Worm (Caenorhabditis elegans) whole organism, L4 larva: ENCODE data around the gene Y38H6C.8.

ENCODE experiments used
- D1046.2 ChIP-seq: fragments of 200-800 bp; sonication (Bioruptor generic); IDR thresholded peaks from 2 replicates; pipeline ENCODE4 v1.3.6; 2022; ENCODE audit warnings: missing genetic modification characterization, missing compliant biosample characterization
- F10B5.3 ChIP-seq: sonication (generic microtip); optimal IDR thresholded peaks from 2 replicates; lab custom pipeline; 2016; ENCODE audit warnings: mild to moderate bottlenecking, missing genetic modification characterization, missing compliant biosample characterization
- F44E2.7 ChIP-seq: fragments of 200-800 bp; sonication (Bioruptor generic); IDR thresholded peaks from 2 replicates; pipeline ENCODE4 v2.1.2; 2022; ENCODE audit warnings: missing genetic modification characterization, missing compliant biosample characterization
- F49E8.2 ChIP-seq: sonication (generic microtip); optimal IDR thresholded peaks from 2 replicates; lab custom pipeline; 2016; ENCODE audit warnings: missing compliant biosample characterization, mild to moderate bottlenecking, missing genetic modification characterization, borderline replicate concordance
- T20F7.1 ChIP-seq: fragments of 200-800 bp; sonication (Bioruptor generic); optimal IDR thresholded peaks from 2 replicates; lab custom pipeline; 2018; ENCODE audit warnings: mild to moderate bottlenecking, missing genetic modification characterization, missing compliant biosample characterization
- Y105C5A.15 ChIP-seq: fragments of 200-800 bp; sonication (Bioruptor generic); IDR thresholded peaks from 2 replicates; pipeline ENCODE4 v1.3.6; 2022; ENCODE audit warnings: missing genetic modification characterization, missing compliant biosample characterization
- Y48G9A.11 ChIP-seq: fragments of 200-800 bp; sonication (Bioruptor generic); IDR thresholded peaks from 2 replicates; pipeline ENCODE4 v1.3.6; 2022; ENCODE audit warnings: missing genetic modification reagents, missing genetic modification characterization, missing compliant biosample characterization
- Y75B8A.6 ChIP-seq: fragments of 200-800 bp; sonication (Bioruptor generic); IDR thresholded peaks from 2 replicates; pipeline ENCODE4 v1.3.6; 2022; ENCODE audit warnings: missing genetic modification reagents, missing genetic modification characterization, missing compliant biosample characterization
- aha-1 ChIP-seq: fragments of 150-350 bp; peaks from one replicate; lab custom pipeline; 2014; ENCODE audit warnings: missing biosample characterization, missing genetic modification characterization
- ceh-20 ChIP-seq: fragments of 200-800 bp; sonication (Bioruptor generic); IDR thresholded peaks from 2 replicates; pipeline ENCODE4 v1.3.6; 2022; ENCODE audit warnings: missing genetic modification reagents, missing genetic modification characterization, missing compliant biosample characterization
- ceh-28 ChIP-seq: fragments of 150-350 bp; optimal IDR thresholded peaks from 2 replicates; lab custom pipeline; 2014; ENCODE audit warnings: missing biosample characterization, missing genetic modification reagents, missing genetic modification characterization
- ceh-32 ChIP-seq: sonication (generic microtip); optimal IDR thresholded peaks from 2 replicates; lab custom pipeline; 2016; ENCODE audit warnings: mild to moderate bottlenecking, missing genetic modification characterization, missing compliant biosample characterization; ENCODE audit not compliant: poor library complexity
- ceh-44 ChIP-seq: fragments of 200-800 bp; sonication (Bioruptor generic); IDR thresholded peaks from 2 replicates; pipeline ENCODE4 v1.3.6; 2022; ENCODE audit warnings: missing genetic modification reagents, missing genetic modification characterization, missing compliant biosample characterization
- ctbp-1 ChIP-seq: fragments of 200-800 bp; sonication (Bioruptor generic); IDR thresholded peaks from 2 replicates; pipeline ENCODE4 v1.3.6; 2022; ENCODE audit warnings: missing genetic modification reagents, missing genetic modification characterization, missing compliant biosample characterization
- daf-19 ChIP-seq: fragments of 200-800 bp; sonication (Bioruptor generic); conservative IDR thresholded peaks from 2 replicates; pipeline ENCODE4 v1.3.6; 2022; ENCODE audit warnings: missing genetic modification characterization, missing compliant biosample characterization
- dmd-8 ChIP-seq: fragments of 200-800 bp; sonication (Bioruptor generic); IDR thresholded peaks from 2 replicates; pipeline ENCODE4 v1.3.6; 2022; ENCODE audit warnings: missing genetic modification characterization, missing compliant biosample characterization
- dmd-9 ChIP-seq: fragments of 200-800 bp; sonication (Bioruptor generic); IDR thresholded peaks from 2 replicates; pipeline ENCODE4 v1.3.6; 2022; ENCODE audit warnings: missing genetic modification reagents, missing genetic modification characterization, missing compliant biosample characterization
- dve-1 ChIP-seq: sonication (generic microtip); optimal IDR thresholded peaks from 2 replicates; lab custom pipeline; 2017; ENCODE audit warnings: antibody characterized with exemption, mild to moderate bottlenecking, missing genetic modification characterization, missing compliant biosample characterization; ENCODE audit not compliant: insufficient read depth
- egl-43 ChIP-seq: fragments of 200-800 bp; sonication (Bioruptor generic); IDR thresholded peaks from 2 replicates; pipeline ENCODE4 v1.3.6; 2022; ENCODE audit warnings: missing genetic modification reagents, missing genetic modification characterization, missing compliant biosample characterization
- fkh-10 ChIP-seq: fragments of 150-350 bp; optimal IDR thresholded peaks from 2 replicates; lab custom pipeline; 2014; ENCODE audit warnings: missing biosample characterization, missing genetic modification reagents, missing genetic modification characterization
- gei-8 ChIP-seq: fragments of 200-800 bp; sonication (Bioruptor generic); optimal IDR thresholded peaks from 2 replicates; lab custom pipeline; 2018; ENCODE audit warnings: mild to moderate bottlenecking, missing genetic modification characterization, missing compliant biosample characterization
- hlh-11 ChIP-seq: fragments of 200-800 bp; sonication (Bioruptor generic); optimal IDR thresholded peaks from 2 replicates; lab custom pipeline; 2018; ENCODE audit warnings: mild to moderate bottlenecking, missing genetic modification characterization, missing compliant biosample characterization
- hlh-30 ChIP-seq: sonication (generic microtip); optimal IDR thresholded peaks from 2 replicates; lab custom pipeline; 2017; ENCODE audit warnings: antibody characterized with exemption, mild to moderate bottlenecking, missing genetic modification characterization, missing compliant biosample characterization; ENCODE audit not compliant: insufficient read depth
- lim-7 ChIP-seq: fragments of 200-800 bp; sonication (Bioruptor generic); IDR thresholded peaks from 2 replicates; pipeline ENCODE4 v1.3.6; 2022; ENCODE audit warnings: missing genetic modification characterization, missing compliant biosample characterization
- lin-1 ChIP-seq: fragments of 200-800 bp; sonication (Bioruptor generic); IDR thresholded peaks from 2 replicates; pipeline ENCODE4 v1.3.6; 2022; ENCODE audit warnings: missing genetic modification reagents, missing genetic modification characterization, missing compliant biosample characterization
- lin-38 ChIP-seq: fragments of 200-800 bp; sonication (Bioruptor generic); IDR thresholded peaks from 2 replicates; pipeline ENCODE4 v1.3.6; 2022; ENCODE audit warnings: missing genetic modification reagents, missing genetic modification characterization, missing compliant biosample characterization
- madf-9 ChIP-seq: fragments of 200-800 bp; sonication (Bioruptor generic); conservative IDR thresholded peaks from 2 replicates; pipeline ENCODE4 v1.3.6; 2022; ENCODE audit warnings: missing genetic modification reagents, missing genetic modification characterization, missing compliant biosample characterization
- mdl-1 ChIP-seq, 2 experiments: fragments of 150-350 bp in 1 of 2; sonication (generic microtip) in 1 of 2; optimal IDR thresholded peaks; 2 replicates each; lab custom pipeline; 2014 to 2017; ENCODE audit warnings: missing biosample characterization in 2 of 2, missing genetic modification characterization in 2 of 2
- mes-2 ChIP-seq: sonication (generic microtip); optimal IDR thresholded peaks from 2 replicates; lab custom pipeline; 2016; ENCODE audit warnings: missing genotype, mild to moderate bottlenecking, missing genetic modification characterization, missing compliant biosample characterization; ENCODE audit not compliant: poor library complexity, severe bottlenecking
- mxl-2 ChIP-seq: fragments of 200-800 bp; sonication (Bioruptor generic); conservative IDR thresholded peaks from 2 replicates; pipeline ENCODE4 v1.3.6; 2022; ENCODE audit warnings: missing genetic modification reagents, missing genetic modification characterization, missing compliant biosample characterization
- mxl-3 ChIP-seq: fragments of 200-800 bp; sonication (Bioruptor generic); optimal IDR thresholded peaks from 2 replicates; lab custom pipeline; 2018; ENCODE audit warnings: mild to moderate bottlenecking, missing genetic modification characterization, missing compliant biosample characterization
- nhr-102 ChIP-seq: sonication (generic microtip); optimal IDR thresholded peaks from 2 replicates; lab custom pipeline; 2016; ENCODE audit warnings: mild to moderate bottlenecking, missing genetic modification characterization, moderate library complexity, missing compliant biosample characterization
- nhr-111 ChIP-seq: fragments of 200-800 bp; sonication (Bioruptor generic); optimal IDR thresholded peaks from 2 replicates; lab custom pipeline; 2018; ENCODE audit warnings: mild to moderate bottlenecking, missing genetic modification characterization, missing compliant biosample characterization
- nhr-25 ChIP-seq: sonication (generic microtip); optimal IDR thresholded peaks from 2 replicates; lab custom pipeline; 2017; ENCODE audit warnings: missing genetic modification characterization, mild to moderate bottlenecking, missing compliant biosample characterization, antibody characterized with exemption, moderate library complexity, borderline replicate concordance; ENCODE audit not compliant: insufficient read depth
- nhr-28 ChIP-seq: fragments of 150-350 bp; optimal IDR thresholded peaks from 2 replicates; lab custom pipeline; 2014; ENCODE audit warnings: missing biosample characterization, missing genetic modification characterization
- nhr-41 ChIP-seq: fragments of 200-800 bp; sonication (Bioruptor generic); IDR thresholded peaks from 2 replicates; pipeline ENCODE4 v1.3.6; 2022; ENCODE audit warnings: missing genetic modification reagents, missing genetic modification characterization, missing compliant biosample characterization
- nhr-42 ChIP-seq: fragments of 200-800 bp; sonication (Bioruptor generic); IDR thresholded peaks from 2 replicates; pipeline ENCODE4 v1.3.6; 2022; ENCODE audit warnings: missing genetic modification characterization, missing compliant biosample characterization
- nhr-48 ChIP-seq: sonication (generic microtip); optimal IDR thresholded peaks from 2 replicates; lab custom pipeline; 2016; ENCODE audit warnings: mild to moderate bottlenecking, missing genetic modification characterization, missing compliant biosample characterization
- nhr-6 ChIP-seq: fragments of 150-350 bp; optimal IDR thresholded peaks from 2 replicates; lab custom pipeline; 2014; ENCODE audit warnings: missing biosample characterization, missing genetic modification characterization
- nhr-76 ChIP-seq: fragments of 150-350 bp; optimal IDR thresholded peaks from 2 replicates; lab custom pipeline; 2014; ENCODE audit warnings: missing biosample characterization, missing genetic modification characterization
- pha-4 ChIP-seq, 2 experiments: fragments of 150-350 bp in 1 of 2; fragments of 200-800 bp in 1 of 2; sonication (Bioruptor generic) in 1 of 2; IDR thresholded peaks in 1 of 2; optimal IDR thresholded peaks in 1 of 2; 2 replicates each; pipeline versions ENCODE4 v1.3.6 to Lab custom; 2014 to 2022; ENCODE audit warnings: missing genetic modification characterization in 2 of 2, missing genetic modification reagents in 2 of 2, missing biosample characterization in 1 of 2, missing compliant biosample characterization in 1 of 2
- pqm-1 ChIP-seq: sonication (generic microtip); optimal IDR thresholded peaks from 2 replicates; lab custom pipeline; 2017; ENCODE audit warnings: missing biosample characterization, missing genetic modification characterization
- rbr-2 ChIP-seq: sonication (generic microtip); optimal IDR thresholded peaks from 2 replicates; lab custom pipeline; 2016; ENCODE audit warnings: missing genotype, missing genetic modification characterization, missing compliant biosample characterization
- snpc-4 ChIP-seq: fragments of 150-350 bp; optimal IDR thresholded peaks from 2 replicates; lab custom pipeline; 2014; ENCODE audit warnings: missing biosample characterization, missing genetic modification characterization
- tag-97 ChIP-seq: fragments of 200-800 bp; sonication (Bioruptor generic); IDR thresholded peaks from 2 replicates; pipeline ENCODE4 v1.3.6; 2022; ENCODE audit warnings: missing genetic modification characterization, missing compliant biosample characterization
- tra-1 ChIP-seq: fragments of 200-800 bp; sonication (Bioruptor generic); IDR thresholded peaks from 2 replicates; pipeline ENCODE4 v1.3.6; 2022; ENCODE audit warnings: missing genetic modification reagents, missing genetic modification characterization, missing compliant biosample characterization
- zip-2 ChIP-seq: fragments of 150-350 bp; optimal IDR thresholded peaks from 2 replicates; lab custom pipeline; 2014; ENCODE audit warnings: missing biosample characterization, missing genetic modification characterization
- ztf-11 ChIP-seq: fragments of 150-350 bp; optimal IDR thresholded peaks from 2 replicates; lab custom pipeline; 2014; ENCODE audit warnings: missing biosample characterization, missing genetic modification characterization

The Y38H6C.8 gene

DNA sequence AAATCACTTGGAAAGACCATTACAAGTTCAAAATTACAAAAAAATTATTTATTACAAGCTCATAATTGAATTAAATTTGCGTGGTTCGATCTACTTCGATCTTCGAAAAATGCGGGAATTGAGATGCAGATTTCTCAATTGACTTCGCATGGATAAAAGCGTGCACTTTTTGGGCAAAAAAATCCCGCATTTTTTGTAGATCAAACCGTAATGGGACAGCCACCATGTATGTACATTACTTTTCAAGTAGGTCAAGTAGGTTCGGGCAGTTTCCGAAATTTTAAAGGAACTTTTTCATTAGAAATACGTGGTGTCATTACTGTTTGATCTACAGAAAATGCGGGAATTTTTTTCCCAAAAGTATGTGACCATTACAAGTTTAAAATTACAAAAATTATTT, 16.2 kb upstream of the Y38H6C.8 start (continued):
- TF ChIP-seq nhr-42 (GFP tag; lab: Robert Waterston, UW), result no peak
- TF ChIP-seq nhr-76 (tag; lab: Kevin White, UChicago), result no peak
- TF ChIP-seq nhr-25 (tag; lab: Kevin White, UChicago), result no peak
- TF ChIP-seq F10B5.3 (tag; lab: Kevin White, UChicago), result no peak
- TF ChIP-seq ceh-44 (GFP tag; lab: Robert Waterston, UW), result no peak
- peak; percentile 16 for TF ChIP-seq nhr-48 (tag; lab: Kevin White, UChicago)
- TF ChIP-seq nhr-6 (tag; lab: Kevin White, UChicago), result no peak
- peak; percentile 26 for TF ChIP-seq dve-1
- 0 out of 2 replicates have a peak, but pooled peaks have one; percentile 45 for TF ChIP-seq ceh-20 (GFP tag; lab: Robert Waterston, UW)
- no peak for TF ChIP-seq egl-43 (GFP tag; lab: Robert Waterston, UW)
- peak; percentile 57; the same call in 1 of the 2 replicates for TF ChIP-seq F44E2.7 (GFP tag; lab: Robert Waterston, UW)
- TF ChIP-seq gei-8, result peak; percentile 70
- TF ChIP-seq Y48G9A.11 (GFP tag; lab: Robert Waterston, UW), result peak; percentile 68
- TF ChIP-seq F49E8.2 (tag; lab: Kevin White, UChicago), result peak; percentile 0
- TF ChIP-seq pha-4 (GFP tag; IDR thresholded peaks at IDR 0.05; lab: Robert Waterston, UW), result no peak
- no peak for TF ChIP-seq pha-4 (tag; optimal IDR thresholded peaks at IDR 0.05; lab: Kevin White, UChicago)
- TF ChIP-seq ceh-28, result no peak
- TF ChIP-seq daf-19 (GFP tag; lab: Robert Waterston, UW), result no peak
- no peak for TF ChIP-seq dmd-9
- TF ChIP-seq D1046.2 (GFP tag; lab: Robert Waterston, UW), result 0 out of 2 replicates have a peak, but pooled peaks have one; percentile 10
- TF ChIP-seq madf-9 (GFP tag; lab: Robert Waterston, UW), result 0 out of 2 replicates have a peak, but pooled peaks have one; percentile 9
- TF ChIP-seq dmd-8 (GFP tag; lab: Robert Waterston, UW), result 0 out of 2 replicates have a peak, but pooled peaks have one; percentile 34
- TF ChIP-seq nhr-102 (tag; lab: Kevin White, UChicago), result peak; percentile 50
- peak; percentile 40 for TF ChIP-seq T20F7.1 (GFP tag; lab: Kevin White, UChicago)
- no peak for TF ChIP-seq ztf-11 (tag; lab: Kevin White, UChicago)
- no peak for TF ChIP-seq ctbp-1 (GFP tag; lab: Robert Waterston, UW)
- TF ChIP-seq ceh-32, result no peak
- peak; percentile 25; the same call in 1 of the 2 replicates for TF ChIP-seq tra-1 (GFP tag; lab: Robert Waterston, UW)
- peak; percentile 19 for TF ChIP-seq aha-1
- TF ChIP-seq nhr-111, result no peak
- TF ChIP-seq lin-1 (GFP tag; lab: Robert Waterston, UW), result no peak
- TF ChIP-seq rbr-2 (tag; lab: Kevin White, UChicago), result no peak

DNA sequence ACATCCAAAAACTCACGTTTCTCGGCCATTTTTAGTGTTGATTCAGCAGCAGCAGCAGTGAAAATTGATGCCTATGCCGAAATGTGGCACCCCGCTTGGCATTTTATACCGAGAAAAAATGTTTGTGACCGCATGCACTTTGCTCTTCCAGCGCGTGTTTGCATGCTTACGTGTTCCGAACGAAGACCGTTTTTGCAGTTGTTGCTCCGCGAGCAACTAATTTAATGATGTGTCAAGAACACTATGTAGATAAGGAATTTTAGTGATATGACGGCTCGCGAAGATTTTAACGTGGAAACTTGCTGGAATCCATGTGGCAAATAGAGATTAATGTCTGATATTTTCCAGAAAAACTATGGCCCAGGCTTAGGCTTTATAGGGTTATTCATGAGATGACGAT, 14.8 kb upstream of the Y38H6C.8 start, which contains the start of gene dct-16:
dct-16 (minus strand) TSS at position 78 of the 400 bp plus-strand sequence.
- TF ChIP-seq nhr-41 (GFP tag; lab: Robert Waterston, UW) (0 out of 2 replicates have a peak, but pooled peaks have one; percentile 29), mxl-3 (peak; percentile 5), Y105C5A.15 (GFP tag; lab: Robert Waterston, UW) (no peak), snpc-4 (tag; lab: Kevin White, UChicago) (no peak), T20F7.1 (GFP tag; lab: Kevin White, UChicago) (no peak), mes-2 (tag; lab: Kevin White, UChicago) (peak; percentile 27), dmd-8 (GFP tag; lab: Robert Waterston, UW) (no peak), Y75B8A.6 (GFP tag; lab: Robert Waterston, UW) (no peak), mdl-1 (tag; optimal IDR thresholded peaks at IDR 0.05; lab: Kevin White, UChicago) (peak in 1 of 2 experiments; percentile 44), nhr-28 (tag; lab: Kevin White, UChicago) (peak; percentile 63), gei-8 (peak; percentile 26), F10B5.3 (tag; lab: Kevin White, UChicago) (no peak), hlh-11 (tag; lab: Kevin White, UChicago) (peak; percentile 78), pqm-1 (tag; lab: Kevin White, UChicago) (peak; percentile 56), hlh-30 (tag; lab: Kevin White, UChicago) (peak; percentile 57), lin-38 (GFP tag; lab: Robert Waterston, UW) (no peak), zip-2 (tag; lab: Kevin White, UChicago) (no peak), mxl-2 (GFP tag; lab: Robert Waterston, UW) (no peak), tra-1 (GFP tag; lab: Robert Waterston, UW) (peak; percentile 76), madf-9 (GFP tag; lab: Robert Waterston, UW) (no peak), lim-7 (GFP tag; lab: Robert Waterston, UW) (no peak), nhr-48 (tag; lab: Kevin White, UChicago) (peak; percentile 85), tag-97 (GFP tag; lab: Robert Waterston, UW) (no peak), fkh-10 (GFP tag; lab: Kevin White, UChicago) (no peak)
